Fruit fly (Drosophila melanogaster) S2 (cell line): ENCODE data around the gene Ras64B.

ENCODE experiments used
- CG8478 ChIP-seq: fragments of >200 bp; optimal IDR thresholded peaks from 2 replicates; lab custom pipeline; 2018
- CTCF ChIP-seq, 2 experiments: fragments of >200 bp; optimal IDR thresholded peaks; 2 replicates each; lab custom pipeline; 2018

DNA sequence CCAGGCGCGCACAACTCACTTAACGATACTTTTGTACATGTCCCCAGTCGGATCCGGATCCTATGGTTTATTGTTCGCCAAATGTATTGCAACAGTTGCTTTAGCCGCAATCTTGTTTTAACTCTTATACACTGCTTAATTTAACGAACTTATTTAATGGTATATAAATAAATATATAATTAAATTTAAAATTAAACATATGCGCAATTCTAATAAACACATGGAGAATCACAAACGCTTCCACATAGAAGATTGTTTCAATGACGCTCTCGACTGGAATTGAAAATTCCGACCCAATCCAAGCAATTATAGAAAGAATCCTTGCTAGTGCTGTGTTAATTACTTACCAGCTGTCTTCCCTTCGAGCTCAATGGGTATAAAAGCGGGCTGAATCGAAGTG, 2.3 kb downstream of the Ras64B start, which contains the start of gene Akh:
- TF ChIP-seq CG8478 (no peak), CTCF (optimal IDR thresholded peaks at IDR 0.05; lab: Kevin White, UChicago) (no peak)
